Worm (Caenorhabditis elegans) whole organism, L2 larva: Measurements from ENCODE around the gene F10D2.8.

Source experiments
- C34F6.9 ChIP-seq: fragments of 150-350 bp; optimal IDR thresholded peaks from 2 replicates; lab custom pipeline; 2014; ENCODE audit warnings: missing biosample characterization, missing genetic modification characterization
- lin-11 ChIP-seq: fragments of 150-350 bp; sonication (generic microtip); optimal IDR thresholded peaks from 2 replicates; lab custom pipeline; 2014; ENCODE audit warnings: missing biosample characterization, missing genetic modification characterization, inconsistent platforms, mixed read lengths
- lsy-2 ChIP-seq, 2 experiments: fragments of 150-350 bp in 1 of 2; sonication (generic microtip) in 1 of 2; optimal IDR thresholded peaks; 2 replicates each; lab custom pipeline; 2014 to 2017; ENCODE audit warnings: missing biosample characterization in 2 of 2, missing genetic modification characterization in 2 of 2
- nhr-237 ChIP-seq: fragments of 150-350 bp; optimal IDR thresholded peaks from 2 replicates; lab custom pipeline; 2014; ENCODE audit warnings: missing biosample characterization, missing genetic modification characterization
- snpc-4 ChIP-seq: fragments of 150-350 bp; optimal IDR thresholded peaks from 2 replicates; lab custom pipeline; 2014; ENCODE audit warnings: missing biosample characterization, missing genetic modification characterization
- unc-62 ChIP-seq: fragments of 150-350 bp; optimal IDR thresholded peaks from 2 replicates; lab custom pipeline; 2014; ENCODE audit warnings: missing biosample characterization, missing genetic modification reagents, missing genetic modification characterization

- TF ChIP-seq C34F6.9 (tag; lab: Kevin White, UChicago) (no peak), nhr-237 (tag; lab: Kevin White, UChicago) (no peak), snpc-4 (tag; lab: Kevin White, UChicago) (no peak), lin-11 (tag; lab: Kevin White, UChicago) (no peak), lsy-2 (tag; optimal IDR thresholded peaks at IDR 0.05; lab: Kevin White, UChicago) (no peak), unc-62 (GFP tag; lab: Kevin White, UChicago) (no peak)
Measured at ce11 chrV:7175201-7175600, 24.7 kb upstream of the F10D2.8 start, which contains the start of gene lgc-39.
